Worm (Caenorhabditis elegans) whole organism, midembryonic: Measurements from ENCODE around the gene ribo-1.

Experiments
- T22C8.4 ChIP-seq: fragments of 200-800 bp; sonication (Bioruptor generic); IDR thresholded peaks from 2 replicates; pipeline ENCODE4 v1.3.6; 2022; ENCODE audit warnings: missing genetic modification characterization, missing compliant biosample characterization
- cog-1 ChIP-seq: sonication (generic microtip); optimal IDR thresholded peaks from 2 replicates; lab custom pipeline; 2016; ENCODE audit warnings: missing genetic modification characterization, missing compliant biosample characterization
- flt-1 ChIP-seq: fragments of 200-800 bp; sonication (Bioruptor generic); IDR thresholded peaks from 2 replicates; pipeline ENCODE4 v1.3.6; 2022; ENCODE audit warnings: missing genetic modification characterization, missing compliant biosample characterization
- klf-2 ChIP-seq: fragments of 200-800 bp; sonication (Bioruptor generic); conservative IDR thresholded peaks from 2 replicates; pipeline ENCODE4 v1.3.6; 2022; ENCODE audit warnings: missing genetic modification reagents, missing genetic modification characterization, missing compliant biosample characterization
- med-1 ChIP-seq: sonication (generic microtip); optimal IDR thresholded peaks from 2 replicates; lab custom pipeline; 2017; ENCODE audit warnings: missing genetic modification characterization, mild to moderate bottlenecking, missing compliant biosample characterization, antibody characterized with exemption, missing genetic modification reagents; ENCODE audit not compliant: insufficient read depth
- ref-1 ChIP-seq: fragments of 200-800 bp; sonication (Bioruptor generic); conservative IDR thresholded peaks from 2 replicates; pipeline ENCODE4 v1.3.6; 2022; ENCODE audit warnings: missing genetic modification reagents, missing genetic modification characterization, missing compliant biosample characterization
- tab-1 ChIP-seq: fragments of 200-800 bp; sonication (Bioruptor generic); IDR thresholded peaks from 2 replicates; pipeline ENCODE4 v1.3.6; 2022; ENCODE audit warnings: missing genetic modification characterization, missing compliant biosample characterization
- ztf-23 ChIP-seq: fragments of 200-800 bp; sonication (Bioruptor generic); IDR thresholded peaks from 2 replicates; pipeline ENCODE4 v1.3.6; 2022; ENCODE audit warnings: missing genetic modification reagents, missing genetic modification characterization, missing compliant biosample characterization
- ztf-29 ChIP-seq: fragments of 200-800 bp; sonication (Bioruptor generic); IDR thresholded peaks from 2 replicates; pipeline ENCODE4 v1.3.6; 2022; ENCODE audit warnings: missing genetic modification reagents, missing genetic modification characterization, missing compliant biosample characterization

Gene ribo-1

ce11 chrIV:6887601-6888099 lies 22.8 kb upstream of the ribo-1 start, which contains the start of the genes T05A12.3 and T05A12.4:
Gene T05A12.3 (minus strand): TSS chrIV:6887651.
Gene T05A12.4 (plus strand): TSS chrIV:6887948.
- TF ChIP-seq T22C8.4 (no peak), flt-1 (GFP tag; lab: Robert Waterston, UW) (no peak), ref-1 (no peak), klf-2 (no peak), ztf-29 (no peak), tab-1 (no peak), med-1 (GFP tag; lab: Kevin White, UChicago) (no peak)

ce11 chrIV:6903575-6903974 lies 6.9 kb upstream of the ribo-1 start, which contains the start of gene T22D1.5:
Gene T22D1.5 (plus strand): TSS chrIV:6903950.
- TF ChIP-seq T22C8.4: no peak
- TF ChIP-seq ztf-29: no peak
- no peak for TF ChIP-seq flt-1 (GFP tag; lab: Robert Waterston, UW)
- TF ChIP-seq ref-1: no peak

ce11 chrIV:6904606-6905005 lies 5.9 kb upstream of the ribo-1 start:
- no peak for TF ChIP-seq T22C8.4
- no peak for TF ChIP-seq med-1 (GFP tag; lab: Kevin White, UChicago)
- TF ChIP-seq flt-1 (GFP tag; lab: Robert Waterston, UW): no peak
- TF ChIP-seq ref-1: no peak
- no peak for TF ChIP-seq klf-2
- TF ChIP-seq tab-1: no peak

DNA sequence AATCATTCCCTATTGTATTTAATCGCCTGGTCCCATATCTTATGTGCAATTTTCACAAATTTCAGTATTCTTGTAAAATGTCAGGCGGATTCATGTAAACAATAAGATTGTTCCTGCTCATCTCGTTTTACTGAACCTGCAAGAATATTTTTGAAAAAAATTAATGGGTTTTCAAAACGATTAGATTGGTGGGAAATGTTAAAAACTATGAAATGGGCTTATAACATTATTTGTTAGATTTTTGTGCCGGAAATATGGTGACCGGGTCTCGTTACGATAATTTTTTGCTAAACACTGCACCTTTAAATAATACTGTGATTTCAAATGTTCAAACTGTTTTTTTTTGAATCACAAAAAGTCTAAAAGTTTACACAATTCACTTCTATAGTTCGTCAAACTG lies 5.1 kb upstream of the ribo-1 start:
- TF ChIP-seq klf-2 (no peak), ztf-29 (no peak), tab-1 (no peak), flt-1 (GFP tag; lab: Robert Waterston, UW) (no peak), ref-1 (no peak), med-1 (GFP tag; lab: Kevin White, UChicago) (no peak), cog-1 (tag; lab: Kevin White, UChicago) (no peak), T22C8.4 (no peak), ztf-23 (no peak)

DNA sequence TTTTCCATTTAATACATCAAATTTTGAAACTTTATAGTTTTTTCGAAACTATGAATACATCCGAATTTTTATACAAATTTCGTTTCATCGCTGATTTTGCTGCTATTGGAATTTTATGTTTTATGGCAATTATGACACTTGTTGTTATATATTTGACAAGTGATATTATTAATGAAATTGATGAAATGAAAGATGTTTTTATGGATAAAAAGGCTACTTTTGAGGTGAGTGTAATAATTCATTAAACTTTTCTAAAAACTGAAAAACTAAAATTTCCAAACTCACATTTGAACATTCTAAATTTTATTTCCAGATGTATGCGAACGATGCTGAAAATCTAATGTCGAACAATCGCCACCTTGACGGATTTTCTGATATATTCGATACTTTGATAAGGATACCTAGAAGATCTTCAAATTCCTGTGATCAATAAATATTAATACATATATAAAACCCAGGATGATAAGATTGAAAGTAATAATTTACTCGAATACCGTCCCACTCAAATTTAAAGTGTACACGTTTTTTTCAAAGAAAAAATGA lies 4.5 kb upstream of the ribo-1 start, which contains the start of the genes T22D1.17 and T22D1.8:
Gene T22D1.17, plus strand, starts transcription at position 51 of the 543 bp plus-strand sequence.
Gene T22D1.8, minus strand, starts transcription at position 402 of the 543 bp plus-strand sequence.
- no peak for TF ChIP-seq tab-1
- TF ChIP-seq klf-2: no peak
- TF ChIP-seq ref-1: no peak

DNA sequence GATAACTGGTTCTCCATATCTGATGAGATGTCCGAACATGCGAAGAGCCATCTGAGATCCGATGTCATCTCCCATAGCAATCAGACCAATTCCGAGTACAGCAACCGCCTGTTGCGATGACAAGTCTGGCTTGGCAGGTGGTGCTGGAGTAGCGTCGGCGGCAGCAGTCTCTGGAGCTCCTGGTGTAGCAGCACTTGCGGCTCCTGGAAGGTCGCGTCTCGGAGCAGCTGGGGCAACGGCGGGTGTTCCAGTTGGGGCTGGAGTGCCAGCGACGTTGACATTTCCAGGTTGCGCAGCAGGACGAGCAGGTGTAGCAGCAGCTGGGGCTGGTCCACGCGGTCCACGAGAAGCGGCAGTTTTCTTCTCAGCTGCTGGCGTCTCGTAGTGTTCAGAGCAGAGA lies 3.0 kb upstream of the ribo-1 start:
- no peak for TF ChIP-seq ref-1
- TF ChIP-seq klf-2: no peak
- TF ChIP-seq tab-1: no peak
- TF ChIP-seq T22C8.4: no peak
- TF ChIP-seq ztf-29: no peak
- TF ChIP-seq med-1 (GFP tag; lab: Kevin White, UChicago): no peak
- no peak for TF ChIP-seq cog-1 (tag; lab: Kevin White, UChicago)
- no peak for TF ChIP-seq ztf-23
- TF ChIP-seq flt-1 (GFP tag; lab: Robert Waterston, UW): no peak

DNA sequence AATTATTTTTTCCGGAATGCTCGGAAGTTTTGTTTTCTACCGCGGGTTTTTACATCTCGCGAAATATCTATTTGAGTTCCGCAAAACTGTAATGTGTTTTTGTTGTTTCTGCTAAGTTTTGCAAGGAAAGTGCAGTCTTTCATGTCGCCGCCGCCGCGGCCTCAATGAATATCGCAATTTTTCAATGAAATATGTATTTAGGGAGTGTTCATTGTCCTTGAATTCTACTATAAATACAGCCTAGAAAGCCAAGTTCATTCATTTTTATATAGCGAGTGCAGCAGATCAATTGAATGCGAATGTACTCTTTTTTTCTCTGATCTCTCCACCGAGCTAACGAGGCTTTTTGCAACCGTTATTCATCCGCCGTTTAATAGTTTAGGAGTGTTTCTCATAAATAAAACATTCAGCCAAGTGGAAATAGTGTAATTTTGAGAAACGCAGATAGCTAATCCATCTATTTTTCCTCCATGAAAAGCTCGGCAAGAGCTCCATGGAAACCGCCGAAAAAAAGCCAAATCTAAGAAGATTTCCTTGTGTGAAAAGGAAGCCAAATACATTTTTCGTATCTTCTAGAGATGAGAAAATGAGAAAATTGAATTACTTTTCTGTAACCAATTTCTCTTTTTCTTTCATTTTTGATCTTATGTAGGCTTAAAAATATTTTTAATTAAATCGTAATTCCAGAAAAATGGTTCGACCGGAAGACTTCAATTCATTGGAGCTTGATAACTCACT lies 2.5 kb downstream of the ribo-1 start, which contains the start of gene T22D1.3:
Gene T22D1.3, plus strand, starts transcription at position 688 of the 738 bp plus-strand sequence.
- TF ChIP-seq flt-1 (GFP tag; lab: Robert Waterston, UW) (no peak), klf-2 (no peak), cog-1 (tag; lab: Kevin White, UChicago) (no peak), tab-1 (no peak), med-1 (GFP tag; lab: Kevin White, UChicago) (no peak), T22C8.4 (no peak), ref-1 (no peak), ztf-23 (no peak), ztf-29 (no peak)

- TF ChIP-seq ref-1 (no peak), ztf-29 (no peak), klf-2 (no peak), ztf-23 (no peak), cog-1 (tag; lab: Kevin White, UChicago) (no peak), med-1 (GFP tag; lab: Kevin White, UChicago) (no peak), T22C8.4 (no peak), flt-1 (GFP tag; lab: Robert Waterston, UW) (no peak), tab-1 (no peak)
These were observed 6.3 kb downstream of the ribo-1 start for ce11 chrIV:6916831-6917230.

DNA sequence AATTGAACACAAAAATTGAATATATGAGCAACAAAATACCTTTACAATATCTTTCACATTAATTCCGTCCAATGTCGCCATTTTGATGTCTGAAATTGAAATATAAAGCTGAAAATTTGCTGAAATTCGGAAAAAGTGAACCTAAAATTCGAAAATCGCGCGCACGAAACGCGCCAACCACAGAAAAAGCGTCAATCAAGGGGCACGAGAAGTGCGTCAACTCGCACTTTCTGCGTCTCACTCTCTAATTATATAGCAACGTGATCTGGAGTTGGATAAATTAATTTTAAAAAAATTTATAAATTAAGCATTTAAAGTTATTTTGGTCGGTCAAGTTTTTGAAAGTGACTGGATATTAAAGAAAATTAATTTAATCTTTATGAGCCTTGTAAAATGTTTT lies 8.8 kb downstream of the ribo-1 start, which contains the start of gene ruvb-2:
Gene ruvb-2, minus strand, starts transcription at position 89 of the 400 bp plus-strand sequence.
- TF ChIP-seq flt-1 (GFP tag; lab: Robert Waterston, UW) (no peak), ztf-23 (0 out of 2 replicates have a peak, but pooled peaks have one; percentile 18), cog-1 (tag; lab: Kevin White, UChicago) (peak; percentile 17)

DNA sequence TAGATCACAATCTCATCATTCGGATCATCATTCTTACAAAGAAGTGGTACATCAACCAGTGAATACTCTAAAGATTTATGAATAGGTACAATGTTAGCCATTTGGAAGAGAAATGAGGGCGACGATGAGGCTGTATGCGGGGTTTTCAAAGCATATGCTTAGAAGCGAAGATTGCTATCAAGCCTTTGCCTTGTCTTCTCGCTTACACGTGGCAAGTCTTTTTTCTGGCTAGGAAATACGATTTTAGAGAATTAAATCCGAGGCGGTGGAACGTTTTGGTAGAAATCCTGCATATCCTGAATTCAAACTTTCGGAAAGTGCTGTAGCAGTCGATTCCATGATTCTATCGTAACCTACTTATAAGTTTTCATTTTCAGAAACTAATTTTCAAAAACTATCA lies 9.6 kb downstream of the ribo-1 start, which contains the start of gene T22D1.18:
Gene T22D1.18, minus strand, starts transcription at position 101 of the 400 bp plus-strand sequence.
- no peak for TF ChIP-seq T22C8.4

ce11 chrIV:6923070-6923469 lies 12.6 kb downstream of the ribo-1 start, which contains the start of gene T22D1.1:
Gene T22D1.1 (plus strand): TSS chrIV:6923370.
- TF ChIP-seq cog-1 (tag; lab: Kevin White, UChicago) (no peak), T22C8.4 (no peak), ref-1 (no peak), ztf-29 (no peak), klf-2 (no peak), tab-1 (no peak), ztf-23 (no peak), med-1 (GFP tag; lab: Kevin White, UChicago) (no peak), flt-1 (GFP tag; lab: Robert Waterston, UW) (no peak)
